Worm (Caenorhabditis elegans) whole organism, L4/young adult: ENCODE data around the gene try-5.

Source experiments
- W03F9.2 ChIP-seq: fragments of 150-350 bp; optimal IDR thresholded peaks from 2 replicates; lab custom pipeline; 2014; ENCODE audit warnings: missing biosample characterization, missing genetic modification characterization
- him-1 ChIP-seq: sonication (generic microtip); optimal IDR thresholded peaks from 2 replicates; lab custom pipeline; 2016; ENCODE audit warnings: missing genotype, missing genetic modification reagents, missing genetic modification characterization, missing compliant biosample characterization

- TF ChIP-seq W03F9.2 (tag; lab: Kevin White, UChicago) (peak; percentile 29), him-1 (tag; lab: Kevin White, UChicago) (no peak)
Measured at ce11 chrV:9334216-9334615, 12.6 kb upstream of the try-5 start, which contains the start of gene ucp-4.
